Fruit fly (Drosophila melanogaster) whole organism, prepupa: ENCODE results near the gene Trm7-32.
A peak's percentile ranks its signal among the peaks of the same experiment; 100 is the strongest.

Experiments
- Blimp-1 ChIP-seq: fragments of 200-800 bp; sonication (Bioruptor generic); optimal IDR thresholded peaks from 3 replicates; lab custom pipeline; 2017; ENCODE audit warnings: missing biosample characterization, missing genetic modification characterization, mild to moderate bottlenecking, moderate library complexity, missing genetic modification reagents
- CG10631 ChIP-seq: fragments of 200-800 bp; sonication (Bioruptor generic); optimal IDR thresholded peaks from 2 replicates; lab custom pipeline; 2016; ENCODE audit warnings: missing biosample characterization, missing genetic modification characterization
- CG10669 ChIP-seq: fragments of 200-800 bp; sonication (Bioruptor generic); optimal IDR thresholded peaks from 3 replicates; lab custom pipeline; 2018; ENCODE audit warnings: missing biosample characterization, mild to moderate bottlenecking, missing genetic modification characterization, moderate library complexity
- CG11902 ChIP-seq: fragments of 200-800 bp; sonication (Bioruptor generic); optimal IDR thresholded peaks from 3 replicates; lab custom pipeline; 2016; ENCODE audit warnings: missing biosample characterization, missing genetic modification characterization
- CG15336 ChIP-seq: fragments of 200-800 bp; sonication (Bioruptor generic); IDR thresholded peaks from 2 replicates; pipeline ENCODE4 v1.3.6; 2022; ENCODE audit warnings: missing biosample characterization, missing genetic modification characterization
- CG1621 ChIP-seq: fragments of 200-800 bp; sonication (Bioruptor generic); optimal IDR thresholded peaks from 3 replicates; lab custom pipeline; 2018; ENCODE audit warnings: missing biosample characterization, mild to moderate bottlenecking, missing genetic modification characterization
- CG16779 ChIP-seq: fragments of 200-800 bp; sonication (Bioruptor generic); optimal IDR thresholded peaks from 3 replicates; lab custom pipeline; 2017; ENCODE audit warnings: missing biosample characterization, mild to moderate bottlenecking, missing genetic modification characterization
- CG31627 ChIP-seq: fragments of 200-800 bp; sonication (Bioruptor generic); optimal IDR thresholded peaks from 3 replicates; lab custom pipeline; 2016; ENCODE audit warnings: missing biosample characterization, missing genetic modification characterization
- CG34406 ChIP-seq: fragments of 200-800 bp; sonication (Bioruptor generic); optimal IDR thresholded peaks from 3 replicates; lab custom pipeline; 2016; ENCODE audit warnings: missing biosample characterization, missing genetic modification characterization
- CG4318 ChIP-seq: fragments of 200-800 bp; sonication (Bioruptor generic); optimal IDR thresholded peaks from 3 replicates; lab custom pipeline; 2017; ENCODE audit warnings: missing biosample characterization, mild to moderate bottlenecking, missing genetic modification characterization
- CG6163 ChIP-seq: fragments of 200-800 bp; sonication (Bioruptor generic); IDR thresholded peaks from 3 replicates; pipeline ENCODE4 v1.3.6; 2022; ENCODE audit warnings: missing biosample characterization, missing genetic modification characterization
- CG6276 ChIP-seq: fragments of 200-800 bp; sonication (Bioruptor generic); optimal IDR thresholded peaks from 2 replicates; lab custom pipeline; 2017; ENCODE audit warnings: missing biosample characterization, mild to moderate bottlenecking, missing genetic modification characterization
- CG6808 ChIP-seq: fragments of 200-800 bp; sonication (Bioruptor generic); optimal IDR thresholded peaks from 3 replicates; lab custom pipeline; 2017; ENCODE audit warnings: missing biosample characterization, missing genetic modification characterization, mild to moderate bottlenecking, moderate library complexity, missing genetic modification reagents
- CG6854 ChIP-seq: fragments of 200-800 bp; sonication (Bioruptor generic); optimal IDR thresholded peaks from 2 replicates; lab custom pipeline; 2017; ENCODE audit warnings: missing biosample characterization, mild to moderate bottlenecking, missing genetic modification characterization
- CG7368 ChIP-seq: fragments of 200-800 bp; sonication (Bioruptor generic); optimal IDR thresholded peaks from 3 replicates; lab custom pipeline; 2016; ENCODE audit warnings: missing biosample characterization, missing genetic modification characterization
- CG8119 ChIP-seq: fragments of 200-800 bp; sonication (Bioruptor generic); IDR thresholded peaks from 3 replicates; pipeline ENCODE4 v1.3.6; 2022; ENCODE audit warnings: missing biosample characterization, missing genetic modification characterization
- Eip93F ChIP-seq: fragments of 200-800 bp; sonication (Bioruptor generic); optimal IDR thresholded peaks from 2 replicates; lab custom pipeline; 2016; ENCODE audit warnings: missing biosample characterization, mild to moderate bottlenecking, missing genetic modification characterization
- Ets21C ChIP-seq: fragments of 200-800 bp; sonication (Bioruptor generic); optimal IDR thresholded peaks from 3 replicates; lab custom pipeline; 2016; ENCODE audit warnings: missing biosample characterization, missing genetic modification characterization
- Ets96B ChIP-seq: fragments of 200-800 bp; optimal IDR thresholded peaks from 2 replicates; lab custom pipeline; 2019; ENCODE audit warnings: missing biosample characterization, mild to moderate bottlenecking, missing genetic modification characterization, moderate library complexity
- Gug ChIP-seq: fragments of 200-800 bp; sonication (Bioruptor generic); IDR thresholded peaks from 2 replicates; pipeline ENCODE4 v1.3.6; 2022; ENCODE audit warnings: missing biosample characterization, missing genetic modification characterization
- Hr38 ChIP-seq: sonication (Bioruptor generic); optimal IDR thresholded peaks from 2 replicates; lab custom pipeline; 2016; ENCODE audit warnings: missing biosample characterization, missing genetic modification characterization
- Hr39 ChIP-seq: fragments of 200-800 bp; sonication (Bioruptor generic); optimal IDR thresholded peaks from 2 replicates; lab custom pipeline; 2016; ENCODE audit warnings: missing biosample characterization, missing genetic modification characterization
- Hr4 ChIP-seq: fragments of 200-800 bp; sonication (Bioruptor generic); optimal IDR thresholded peaks from 3 replicates; lab custom pipeline; 2016; ENCODE audit warnings: missing biosample characterization, missing genetic modification characterization
- Lpt ChIP-seq: fragments of 200-800 bp; sonication (Bioruptor generic); optimal IDR thresholded peaks from 3 replicates; lab custom pipeline; 2016; ENCODE audit warnings: missing biosample characterization, missing genetic modification characterization
- OdsH ChIP-seq: fragments of 200-800 bp; sonication (Bioruptor generic); optimal IDR thresholded peaks from 3 replicates; lab custom pipeline; 2016; ENCODE audit warnings: missing biosample characterization, missing genetic modification characterization
- Smox ChIP-seq: fragments of 200-800 bp; sonication (Bioruptor generic); optimal IDR thresholded peaks from 3 replicates; lab custom pipeline; 2016; ENCODE audit warnings: missing biosample characterization, missing genetic modification characterization
- Sox15 ChIP-seq: fragments of 200-800 bp; sonication (Bioruptor generic); optimal IDR thresholded peaks from 3 replicates; lab custom pipeline; 2016; ENCODE audit warnings: missing biosample characterization, missing genetic modification characterization
- dac ChIP-seq: fragments of 200-800 bp; sonication (Bioruptor generic); optimal IDR thresholded peaks from 2 replicates; lab custom pipeline; 2017; ENCODE audit warnings: missing biosample characterization, mild to moderate bottlenecking, missing genetic modification characterization
- dsx ChIP-seq: fragments of 200-800 bp; optimal IDR thresholded peaks from 3 replicates; lab custom pipeline; 2019; ENCODE audit warnings: missing biosample characterization, mild to moderate bottlenecking, missing genetic modification characterization, moderate library complexity; ENCODE audit not compliant: poor library complexity, severe bottlenecking
- eg ChIP-seq: fragments of 200-800 bp; sonication (Bioruptor generic); IDR thresholded peaks from 3 replicates; pipeline ENCODE4 v1.3.6; 2022; ENCODE audit warnings: missing biosample characterization, missing genetic modification characterization
- esn ChIP-seq: fragments of 200-800 bp; sonication (Bioruptor generic); optimal IDR thresholded peaks from 2 replicates; lab custom pipeline; 2016; ENCODE audit warnings: missing biosample characterization, mild to moderate bottlenecking, missing genetic modification characterization, moderate library complexity
- fd59A ChIP-seq: fragments of 200-800 bp; sonication (Bioruptor generic); optimal IDR thresholded peaks from 2 replicates; lab custom pipeline; 2017; ENCODE audit warnings: missing biosample characterization, mild to moderate bottlenecking, missing genetic modification characterization, missing genetic modification reagents
- fd85E ChIP-seq: fragments of 200-800 bp; sonication (Bioruptor generic); optimal IDR thresholded peaks from 3 replicates; lab custom pipeline; 2016; ENCODE audit warnings: missing biosample characterization, missing genetic modification characterization
- fkh ChIP-seq: fragments of 200-800 bp; sonication (Bioruptor generic); optimal IDR thresholded peaks from 3 replicates; lab custom pipeline; 2017; ENCODE audit warnings: missing biosample characterization, mild to moderate bottlenecking, missing genetic modification characterization, moderate library complexity
- lz ChIP-seq: fragments of 200-800 bp; sonication (Bioruptor generic); optimal IDR thresholded peaks from 3 replicates; lab custom pipeline; 2016; ENCODE audit warnings: missing biosample characterization, missing genetic modification characterization
- net ChIP-seq: fragments of 200-800 bp; sonication (Bioruptor generic); optimal IDR thresholded peaks from 3 replicates; lab custom pipeline; 2016; ENCODE audit warnings: missing biosample characterization, missing genetic modification characterization
- pdm3 ChIP-seq: fragments of 200-800 bp; sonication (Bioruptor generic); optimal IDR thresholded peaks from 3 replicates; lab custom pipeline; 2016; ENCODE audit warnings: missing biosample characterization, missing genetic modification characterization
- salr ChIP-seq, 2 experiments: fragments of 200-800 bp; sonication (Bioruptor generic); optimal IDR thresholded peaks; 3 replicates each; lab custom pipeline; 2016 to 2018; ENCODE audit warnings: missing biosample characterization in 2 of 2, missing genetic modification characterization in 2 of 2, mild to moderate bottlenecking in 1 of 2
- spab ChIP-seq: fragments of 200-800 bp; sonication (Bioruptor generic); optimal IDR thresholded peaks from 2 replicates; lab custom pipeline; 2017; ENCODE audit warnings: missing biosample characterization, mild to moderate bottlenecking, missing genetic modification characterization, missing genetic modification reagents
- ss ChIP-seq, 2 experiments: fragments of 200-800 bp; sonication (Bioruptor generic); optimal IDR thresholded peaks; 2 replicates in 1 of 2; 3 replicates in 1 of 2; lab custom pipeline; 2017 to 2018; ENCODE audit warnings: mild to moderate bottlenecking in 2 of 2, missing biosample characterization in 2 of 2, missing genetic modification characterization in 2 of 2, moderate library complexity in 1 of 2
- svp ChIP-seq: fragments of 200-800 bp; sonication (Bioruptor generic); peaks from one replicate; lab custom pipeline; 2016; ENCODE audit warnings: missing biosample characterization, missing genetic modification characterization
- vri ChIP-seq: fragments of 200-800 bp; sonication (Bioruptor generic); optimal IDR thresholded peaks from 3 replicates; lab custom pipeline; 2016; ENCODE audit warnings: missing biosample characterization, mild to moderate bottlenecking, missing genetic modification characterization

Trm7-32 gene

DNA sequence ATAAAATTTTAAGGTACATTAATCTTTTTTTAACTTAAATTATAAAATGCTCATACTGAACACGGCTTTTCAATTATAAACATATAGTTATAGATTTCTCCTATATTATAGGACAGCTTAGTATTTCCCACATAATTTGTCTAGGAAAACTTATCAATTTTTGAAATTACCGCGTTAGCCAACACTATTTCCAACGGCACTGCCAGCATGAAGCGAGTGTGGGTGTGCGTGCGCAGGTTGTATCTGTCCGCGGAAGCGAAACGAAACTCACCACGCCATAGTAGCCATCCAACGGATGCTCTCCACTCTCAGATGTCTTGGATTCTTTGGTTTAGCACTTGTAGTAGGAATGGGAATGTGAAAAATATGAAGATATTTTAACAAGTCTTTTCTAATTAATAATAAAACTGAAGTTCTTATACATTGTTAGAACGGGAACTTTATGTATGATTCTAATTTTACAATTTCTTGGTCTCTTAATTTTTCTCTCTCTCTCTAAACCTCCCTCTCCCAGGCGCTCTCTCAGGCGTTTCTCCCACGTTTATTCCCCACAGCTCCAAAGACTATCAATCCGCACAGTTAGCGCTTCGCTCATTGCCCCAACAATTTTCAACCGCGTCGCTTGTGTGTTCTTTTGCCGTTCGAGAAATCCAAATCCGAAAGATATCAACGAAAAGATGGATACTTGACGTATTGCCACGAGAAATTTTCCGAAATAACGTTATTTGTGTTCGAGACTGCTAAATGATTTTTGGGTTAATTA is 13.1 kb downstream of the Trm7-32 start, which contains the start of gene Dad (continued):
- TF ChIP-seq Gug (GFP tag; lab: Robert Waterston, UW) (no peak), CG6854 (GFP tag; lab: Kevin White, UChicago) (peak; percentile 22), CG10669 (GFP tag; lab: Kevin White, UChicago) (no peak), fd59A (GFP tag; lab: Kevin White, UChicago) (no peak), CG7368 (no peak), net (GFP tag; lab: Kevin White, UChicago) (peak; percentile 0), CG31627 (peak; percentile 19), CG34406 (GFP tag; lab: Kevin White, UChicago) (peak; percentile 31), fd85E (no peak), Eip93F (GFP tag; lab: Kevin White, UChicago) (peak; percentile 34), lz (GFP tag; lab: Kevin White, UChicago) (peak; percentile 57), Hr39 (GFP tag; lab: Kevin White, UChicago) (peak; percentile 28), pdm3 (GFP tag; lab: Kevin White, UChicago) (peak; percentile 13), Hr38 (GFP tag; lab: Kevin White, UChicago) (no peak), ss (GFP tag; optimal IDR thresholded peaks at IDR 0.05; lab: Kevin White, UChicago) (peak; percentile 8 to 39)

DNA sequence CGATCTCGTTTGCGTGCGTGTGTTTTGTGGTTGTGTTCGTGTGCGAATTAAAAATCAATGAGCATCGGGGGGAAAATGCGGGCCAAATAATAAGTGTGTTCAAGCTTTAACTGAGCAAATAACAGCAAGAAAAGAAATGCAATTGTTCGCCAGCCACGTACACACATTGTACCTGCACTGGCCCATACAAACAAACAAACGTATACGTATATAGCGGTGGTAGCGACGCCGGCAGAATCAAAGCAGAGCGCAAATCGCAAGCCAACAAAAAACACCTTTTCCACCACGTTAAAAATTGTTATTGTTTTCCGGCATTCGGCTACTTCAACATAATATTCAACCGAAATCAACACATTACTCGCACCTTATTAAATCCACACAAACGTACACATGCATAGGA is 14.0 kb downstream of the Trm7-32 start:
- no peak for TF ChIP-seq fd59A (GFP tag; lab: Kevin White, UChicago)
- TF ChIP-seq esn (GFP tag; lab: Kevin White, UChicago): no peak
- no peak for TF ChIP-seq CG8119 (GFP tag; lab: Robert Waterston, UW)
- no peak for TF ChIP-seq CG10631 (GFP tag; lab: Kevin White, UChicago)
- no peak for TF ChIP-seq Ets96B (tag; lab: Kevin White, UChicago)
- peak; percentile 51 for TF ChIP-seq svp (GFP tag; lab: Kevin White, UChicago)
- TF ChIP-seq CG34406 (GFP tag; lab: Kevin White, UChicago): no peak
- TF ChIP-seq CG15336 (GFP tag; lab: Robert Waterston, UW): no peak

DNA sequence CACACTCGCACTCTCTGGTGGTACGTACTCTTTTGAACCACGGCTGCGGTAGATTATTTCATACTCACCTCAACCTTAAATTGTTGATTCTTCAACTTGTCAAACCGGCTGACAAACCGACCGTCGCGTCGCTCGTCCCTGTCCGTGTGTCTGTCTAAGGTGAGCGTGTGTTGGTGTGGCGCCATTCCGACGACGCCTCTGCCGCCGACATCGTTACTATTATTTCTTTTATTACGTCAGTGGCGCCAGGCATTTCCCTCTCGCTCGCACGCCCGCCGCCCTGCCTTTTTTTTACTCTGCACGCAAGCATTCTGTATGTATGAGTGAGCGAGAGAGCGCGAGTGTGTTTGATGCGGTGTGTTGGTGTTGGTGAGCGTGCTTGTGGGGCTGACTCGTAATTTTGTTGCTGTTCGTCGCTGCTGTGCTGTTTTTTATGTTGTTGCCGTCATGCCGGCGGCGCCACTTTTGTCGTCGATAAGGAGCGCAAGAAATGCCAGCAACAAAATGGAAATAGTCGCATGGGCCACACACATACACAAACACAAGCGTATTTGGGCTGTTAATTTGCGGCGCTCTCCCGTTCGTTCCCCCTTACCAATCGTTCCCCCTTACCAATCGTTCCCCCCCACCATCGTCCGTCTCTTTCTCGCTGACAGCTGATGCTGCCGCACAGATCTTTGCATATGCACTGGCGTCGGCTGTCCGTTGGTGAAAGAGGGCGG is 15.9 kb downstream of the Trm7-32 start:
- TF ChIP-seq Hr4 (no peak), spab (GFP tag; lab: Kevin White, UChicago) (peak; percentile 21), CG16779 (tag; lab: Kevin White, UChicago) (peak; percentile 64), eg (GFP tag; lab: Robert Waterston, UW) (peak; percentile 71), fd59A (GFP tag; lab: Kevin White, UChicago) (peak; percentile 5), net (GFP tag; lab: Kevin White, UChicago) (peak; percentile 56), Eip93F (GFP tag; lab: Kevin White, UChicago) (no peak), Lpt (GFP tag; lab: Kevin White, UChicago) (peak; percentile 70), dsx (GFP tag; lab: Kevin White, UChicago) (peak; percentile 84), Blimp-1 (GFP tag; lab: Kevin White, UChicago) (peak; percentile 9), pdm3 (GFP tag; lab: Kevin White, UChicago) (peak; percentile 8), fkh (GFP tag; lab: Kevin White, UChicago) (peak; percentile 91), CG6854 (GFP tag; lab: Kevin White, UChicago) (peak; percentile 81), svp (GFP tag; lab: Kevin White, UChicago) (peak; percentile 81), fd85E (no peak), CG6163 (peak; percentile 71), ss (GFP tag; optimal IDR thresholded peaks at IDR 0.05; lab: Kevin White, UChicago) (peak; percentile 88 to 99), Ets21C (no peak), CG6808 (GFP tag; lab: Kevin White, UChicago) (peak; percentile 69), CG10669 (GFP tag; lab: Kevin White, UChicago) (no peak), OdsH (GFP tag; lab: Kevin White, UChicago) (peak; percentile 1), Smox (GFP tag; lab: Kevin White, UChicago) (no peak), dac (peak; percentile 13), vri (GFP tag; lab: Kevin White, UChicago) (peak; percentile 99), CG7368 (peak; percentile 9), CG4318 (GFP tag; lab: Kevin White, UChicago) (no peak), salr (GFP tag; optimal IDR thresholded peaks at IDR 0.05; lab: Kevin White, UChicago) (no peak), Ets96B (tag; lab: Kevin White, UChicago) (peak; percentile 53), CG34406 (GFP tag; lab: Kevin White, UChicago) (no peak), Sox15 (no peak), CG8119 (GFP tag; lab: Robert Waterston, UW) (peak; percentile 61), CG11902 (GFP tag; lab: Kevin White, UChicago) (no peak), CG6276 (GFP tag; lab: Kevin White, UChicago) (peak; percentile 63), CG1621 (tag; lab: Kevin White, UChicago) (peak; percentile 72)
